Fruit fly (Drosophila melanogaster) whole organism, embryonic: ENCODE data around the gene CG5446.

Source experiments
- Abd-B ChIP-seq: fragments of 200-800 bp; sonication (Bioruptor generic); optimal IDR thresholded peaks from 2 replicates; lab custom pipeline; 2018; ENCODE audit warnings: missing biosample characterization, mild to moderate bottlenecking, missing genetic modification characterization, moderate library complexity
- B-H1 ChIP-seq: fragments of 200-800 bp; sonication (Bioruptor generic); IDR thresholded peaks from 3 replicates; pipeline ENCODE4 v1.3.6; 2022; ENCODE audit warnings: missing biosample characterization, missing genetic modification characterization
- Blimp-1 ChIP-seq: fragments of 200-800 bp; sonication (Bioruptor generic); optimal IDR thresholded peaks from 3 replicates; lab custom pipeline; 2018; ENCODE audit warnings: missing biosample characterization, missing genetic modification characterization, mild to moderate bottlenecking, moderate library complexity, missing genetic modification reagents
- BtbVII ChIP-seq: fragments of 200-800 bp; sonication (Bioruptor generic); optimal IDR thresholded peaks from 3 replicates; lab custom pipeline; 2017; ENCODE audit warnings: missing biosample characterization, mild to moderate bottlenecking, missing genetic modification characterization
- CG10979 ChIP-seq: fragments of 200-800 bp; sonication (Bioruptor generic); optimal IDR thresholded peaks from 2 replicates; lab custom pipeline; 2018; ENCODE audit warnings: missing biosample characterization, mild to moderate bottlenecking, missing genetic modification characterization, moderate library complexity
- CG11085 ChIP-seq: fragments of 200-800 bp; sonication (Bioruptor generic); IDR thresholded peaks from 2 replicates; pipeline ENCODE4 v1.3.6; 2022; ENCODE audit warnings: missing biosample characterization, missing genetic modification characterization
- CG14050 ChIP-seq: fragments of 200-800 bp; sonication (Bioruptor generic); IDR thresholded peaks from 3 replicates; pipeline ENCODE4 v1.3.6; 2022; ENCODE audit warnings: missing biosample characterization, missing genetic modification characterization
- CG17186 ChIP-seq: fragments of 200-800 bp; sonication (Bioruptor generic); optimal IDR thresholded peaks from 3 replicates; lab custom pipeline; 2017; ENCODE audit warnings: missing biosample characterization, missing genetic modification reagents, missing genetic modification characterization
- CG17361 ChIP-seq: fragments of 200-800 bp; sonication (Bioruptor generic); IDR thresholded peaks from 3 replicates; pipeline ENCODE4 v1.3.6; 2022; ENCODE audit warnings: missing biosample characterization, missing genetic modification characterization
- CG17829 ChIP-seq: fragments of 200-800 bp; optimal IDR thresholded peaks from 2 replicates; lab custom pipeline; 2019; ENCODE audit warnings: missing biosample characterization, mild to moderate bottlenecking, missing genetic modification characterization, moderate library complexity
- CG3065 ChIP-seq: fragments of 200-800 bp; sonication (Bioruptor generic); optimal IDR thresholded peaks from 2 replicates; lab custom pipeline; 2016; ENCODE audit warnings: missing biosample characterization, missing genetic modification characterization
- CG3163 ChIP-seq: fragments of 200-800 bp; sonication (Bioruptor generic); optimal IDR thresholded peaks from 3 replicates; lab custom pipeline; 2016; ENCODE audit warnings: missing biosample characterization, missing genetic modification characterization
- CG3281 ChIP-seq: fragments of 200-800 bp; sonication (Bioruptor generic); optimal IDR thresholded peaks from 3 replicates; lab custom pipeline; 2017; ENCODE audit warnings: missing biosample characterization, mild to moderate bottlenecking, missing genetic modification characterization
- CG33213 ChIP-seq: fragments of 200-800 bp; sonication (Bioruptor generic); optimal IDR thresholded peaks from 3 replicates; lab custom pipeline; 2016; ENCODE audit warnings: missing biosample characterization, missing genetic modification characterization
- CG3847 ChIP-seq: fragments of 200-800 bp; sonication (Bioruptor generic); IDR thresholded peaks from 2 replicates; pipeline ENCODE4 v1.3.6; 2022; ENCODE audit warnings: missing biosample characterization, missing genetic modification characterization
- CG7987 ChIP-seq: fragments of 200-800 bp; sonication (Bioruptor generic); optimal IDR thresholded peaks from 2 replicates; lab custom pipeline; 2018; ENCODE audit warnings: missing biosample characterization, mild to moderate bottlenecking, missing genetic modification characterization, moderate library complexity
- CG9215 ChIP-seq: fragments of 200-800 bp; sonication (Bioruptor generic); IDR thresholded peaks from 2 replicates; pipeline ENCODE4 v1.3.6; 2022; ENCODE audit warnings: missing biosample characterization, missing genetic modification characterization
- Dp ChIP-seq: fragments of 200-800 bp; sonication (Bioruptor generic); optimal IDR thresholded peaks from 2 replicates; lab custom pipeline; 2018; ENCODE audit warnings: missing biosample characterization, mild to moderate bottlenecking, missing genetic modification characterization, moderate library complexity
- Dref ChIP-seq: fragments of 200-800 bp; sonication (Bioruptor generic); IDR thresholded peaks from 2 replicates; pipeline ENCODE4 v1.3.6; 2022; ENCODE audit warnings: missing biosample characterization, missing genetic modification characterization
- H2.0 ChIP-seq: fragments of 200-800 bp; sonication (Bioruptor generic); IDR thresholded peaks from 2 replicates; pipeline ENCODE4 v1.3.6; 2022; ENCODE audit warnings: missing biosample characterization, missing genetic modification characterization
- Hr39 ChIP-seq: fragments of >200 bp; optimal IDR thresholded peaks from 2 replicates; lab custom pipeline; 2017
- Hr78 ChIP-seq, 2 experiments: fragments of 200-800 bp in 1 of 2; fragments of >200 bp in 1 of 2; sonication (Bioruptor generic) in 1 of 2; optimal IDR thresholded peaks; 2 replicates each; lab custom pipeline; 2017 to 2019; ENCODE audit warnings: missing biosample characterization in 2 of 2, missing genetic modification characterization in 2 of 2, mild to moderate bottlenecking in 1 of 2, moderate library complexity in 1 of 2
- Jarid2 ChIP-seq: fragments of 200-800 bp; sonication (Bioruptor generic); optimal IDR thresholded peaks from 3 replicates; lab custom pipeline; 2017; ENCODE audit warnings: mild to moderate bottlenecking, missing biosample characterization, missing genetic modification reagents, missing genetic modification characterization
- Lhr ChIP-seq: fragments of 200-800 bp; sonication (Bioruptor generic); optimal IDR thresholded peaks from 3 replicates; lab custom pipeline; 2017; ENCODE audit warnings: mild to moderate bottlenecking, missing biosample characterization, missing genetic modification reagents, missing genetic modification characterization
- Meics ChIP-seq: fragments of 200-800 bp; sonication (Bioruptor generic); optimal IDR thresholded peaks from 2 replicates; lab custom pipeline; 2017; ENCODE audit warnings: missing biosample characterization, mild to moderate bottlenecking, missing genetic modification characterization
- Nf-YA ChIP-seq: fragments of 200-800 bp; sonication (Bioruptor generic); IDR thresholded peaks from 2 replicates; pipeline ENCODE4 v1.3.6; 2022; ENCODE audit warnings: missing biosample characterization, missing genetic modification characterization
- Scr ChIP-seq: fragments of 200-800 bp; sonication (Bioruptor generic); IDR thresholded peaks from 2 replicates; pipeline ENCODE4 v1.3.6; 2022; ENCODE audit warnings: missing biosample characterization, missing genetic modification characterization; ENCODE audit not compliant: partially characterized antibody
- Sox100B ChIP-seq: fragments of 200-800 bp; sonication (Bioruptor generic); optimal IDR thresholded peaks from 3 replicates; lab custom pipeline; 2018; ENCODE audit warnings: missing biosample characterization, mild to moderate bottlenecking, missing genetic modification characterization
- Usf ChIP-seq: fragments of 200-800 bp; sonication (Bioruptor generic); optimal IDR thresholded peaks from 2 replicates; lab custom pipeline; 2017; ENCODE audit warnings: missing genotype, missing biosample characterization, missing genetic modification characterization
- ato ChIP-seq: fragments of 200-800 bp; sonication (Bioruptor generic); IDR thresholded peaks from 2 replicates; pipeline ENCODE4 v1.3.6; 2022; ENCODE audit warnings: missing biosample characterization, missing genetic modification characterization; ENCODE audit not compliant: partially characterized antibody
- cad ChIP-seq: fragments of >200 bp; optimal IDR thresholded peaks from 2 replicates; lab custom pipeline; 2017; ENCODE audit warnings: missing biosample characterization, missing genetic modification characterization
- chn ChIP-seq: fragments of 200-800 bp; sonication (Bioruptor generic); optimal IDR thresholded peaks from 2 replicates; lab custom pipeline; 2016; ENCODE audit warnings: missing biosample characterization, missing genetic modification characterization
- dimm ChIP-seq: fragments of 200-800 bp; sonication (Bioruptor generic); IDR thresholded peaks from 2 replicates; pipeline ENCODE4 v1.3.6; 2022; ENCODE audit warnings: missing biosample characterization, missing genetic modification characterization
- disco-r ChIP-seq: fragments of 200-800 bp; sonication (Bioruptor generic); optimal IDR thresholded peaks from 2 replicates; lab custom pipeline; 2016; ENCODE audit warnings: missing biosample characterization, missing genetic modification characterization
- fu2 ChIP-seq: fragments of 200-800 bp; sonication (Bioruptor generic); optimal IDR thresholded peaks from 2 replicates; lab custom pipeline; 2016; ENCODE audit warnings: missing biosample characterization, missing genetic modification characterization
- hb ChIP-seq: fragments of 200-800 bp; sonication (Bioruptor generic); IDR thresholded peaks from 3 replicates; pipeline ENCODE4 v1.3.6; 2022; ENCODE audit warnings: missing biosample characterization, missing genetic modification characterization; ENCODE audit not compliant: partially characterized antibody
- knrl ChIP-seq: fragments of 200-800 bp; sonication (Bioruptor generic); IDR thresholded peaks from 3 replicates; pipeline ENCODE4 v1.3.6; 2022; ENCODE audit warnings: missing biosample characterization, missing genetic modification characterization; ENCODE audit not compliant: partially characterized antibody
- lola ChIP-seq, 3 experiments: fragments of >200 bp in 2 of 3; fragments of 200-800 bp in 1 of 3; sonication (Bioruptor generic) in 1 of 3; optimal IDR thresholded peaks; 2 replicates each; lab custom pipeline; 2017 to 2019; ENCODE audit warnings: missing biosample characterization in 3 of 3, missing genetic modification characterization in 3 of 3, mild to moderate bottlenecking in 1 of 3, moderate library complexity in 1 of 3
- onecut ChIP-seq: fragments of 200-800 bp; sonication (Bioruptor generic); IDR thresholded peaks from 2 replicates; pipeline ENCODE4 v1.3.6; 2022; ENCODE audit warnings: missing biosample characterization, missing genetic modification characterization
- pan ChIP-seq, 4 experiments: fragments of >200 bp in 3 of 4; fragments of 200-800 bp in 1 of 4; sonication (Bioruptor generic) in 1 of 4; optimal IDR thresholded peaks in 3 of 4; IDR thresholded peaks in 1 of 4; 2 replicates each; pipeline versions ENCODE4 v1.3.6 to Lab custom; 2017 to 2022; ENCODE audit warnings: missing biosample characterization in 2 of 4, missing genetic modification characterization in 2 of 4, mixed read lengths in 1 of 4
- pfk ChIP-seq: fragments of 200-800 bp; sonication (Bioruptor generic); optimal IDR thresholded peaks from 2 replicates; lab custom pipeline; 2018; ENCODE audit warnings: missing biosample characterization, mild to moderate bottlenecking, missing genetic modification characterization, moderate library complexity
- pita ChIP-seq: fragments of 200-800 bp; sonication (Bioruptor generic); optimal IDR thresholded peaks from 2 replicates; lab custom pipeline; 2017; ENCODE audit warnings: missing biosample characterization, mild to moderate bottlenecking, missing genetic modification characterization
- ro ChIP-seq: fragments of 200-800 bp; sonication (Bioruptor generic); IDR thresholded peaks from 2 replicates; pipeline ENCODE4 v1.3.6; 2022; ENCODE audit warnings: missing biosample characterization, missing genetic modification characterization
- schlank ChIP-seq: fragments of 200-800 bp; sonication (Bioruptor generic); optimal IDR thresholded peaks from 2 replicates; lab custom pipeline; 2018; ENCODE audit warnings: missing biosample characterization, mild to moderate bottlenecking, missing genetic modification characterization
- so ChIP-seq: fragments of 200-800 bp; sonication (Bioruptor generic); IDR thresholded peaks from 3 replicates; pipeline ENCODE4 v1.3.6; 2022; ENCODE audit warnings: missing biosample characterization, missing genetic modification characterization
- trem ChIP-seq: fragments of 200-800 bp; optimal IDR thresholded peaks from 3 replicates; lab custom pipeline; 2019; ENCODE audit warnings: missing biosample characterization, mild to moderate bottlenecking, missing genetic modification characterization, moderate library complexity
- twi ChIP-seq: fragments of 200-800 bp; optimal IDR thresholded peaks from 2 replicates; lab custom pipeline; 2019; ENCODE audit warnings: missing biosample characterization, mild to moderate bottlenecking, missing genetic modification characterization, moderate library complexity

Gene CG5446

DNA sequence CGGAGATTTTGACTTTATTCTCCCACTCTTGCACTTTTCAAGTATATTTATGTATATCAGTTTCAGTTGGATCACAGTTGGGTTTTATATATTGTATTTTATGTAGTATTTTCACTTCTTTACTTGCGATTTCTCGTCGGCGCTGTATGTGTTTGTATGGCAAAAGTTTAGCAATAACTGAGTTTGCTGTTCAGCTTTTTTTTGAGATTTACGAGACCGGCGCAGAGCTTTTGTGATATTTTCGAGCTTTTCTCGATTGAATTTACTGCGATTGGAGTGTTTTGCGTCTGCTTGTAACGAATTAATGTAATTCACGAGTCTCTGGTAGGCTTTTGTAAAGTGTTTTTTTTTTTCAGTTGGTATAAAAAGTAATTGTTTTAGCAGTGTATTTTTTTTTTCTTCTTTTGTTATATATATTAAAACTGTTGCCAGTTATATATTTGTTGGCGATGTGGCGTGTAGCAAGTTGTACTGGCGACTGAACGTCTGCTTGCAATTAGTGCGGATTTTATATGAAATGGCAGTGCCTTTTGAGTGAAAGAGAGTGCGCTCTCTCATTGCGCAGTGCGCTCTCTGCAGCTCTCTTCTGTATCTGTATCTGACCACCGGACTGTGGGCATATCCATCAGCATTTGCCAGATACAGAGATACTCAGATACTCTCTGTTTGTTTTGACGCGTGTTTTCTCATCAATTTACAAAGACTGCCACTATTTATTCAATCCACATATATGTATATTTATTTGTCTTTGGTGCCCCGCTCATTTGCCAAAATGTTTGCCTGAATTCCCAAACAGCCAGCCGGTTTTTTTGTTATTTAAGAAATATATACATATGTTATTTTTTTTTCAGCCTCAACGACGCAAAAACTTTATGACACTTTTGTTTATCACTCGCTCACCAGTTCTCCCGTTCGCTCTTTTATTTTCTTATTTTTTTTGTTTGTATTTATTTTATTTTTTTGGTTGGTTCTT is 33.5 kb upstream of the CG5446 start (continued):
- TF ChIP-seq Hr78 (GFP tag; optimal IDR thresholded peaks at IDR 0.05; lab: Kevin White, UChicago) (no peak), CG7987 (GFP tag; lab: Kevin White, UChicago) (peak; percentile 67), Dp (GFP tag; lab: Kevin White, UChicago) (no peak), CG9215 (no peak), Usf (GFP tag; lab: Kevin White, UChicago) (no peak), dimm (no peak), CG3847 (GFP tag; lab: Robert Waterston, UW) (0 out of 2 replicates have a peak, but pooled peaks have one; percentile 15), ro (GFP tag; lab: Robert Waterston, UW) (no peak), Sox100B (GFP tag; lab: Kevin White, UChicago) (peak; percentile 57), Dref (no peak), hb (GFP tag; lab: Robert Waterston, UW) (no peak), CG17829 (tag; lab: Kevin White, UChicago) (peak; percentile 41), CG11085 (no peak), knrl (GFP tag; lab: Robert Waterston, UW) (no peak), Abd-B (GFP tag; lab: Kevin White, UChicago) (no peak), B-H1 (GFP tag; lab: Robert Waterston, UW) (no peak; the same call in 2 of the 3 replicates), lola (GFP tag; optimal IDR thresholded peaks at IDR 0.05; lab: Kevin White, UChicago) (peak in 1 of 3 experiments; percentile 19), CG33213 (no peak), Jarid2 (GFP tag; lab: Kevin White, UChicago) (peak; percentile 88), pfk (GFP tag; lab: Kevin White, UChicago) (peak; percentile 73), twi (peak; percentile 72), BtbVII (GFP tag; lab: Kevin White, UChicago) (peak; percentile 88), CG3065 (GFP tag; lab: Kevin White, UChicago) (peak; percentile 12), fu2 (GFP tag; lab: Kevin White, UChicago) (no peak), ato (peak; percentile 39; the same call in 1 of the 2 replicates), Blimp-1 (GFP tag; lab: Kevin White, UChicago) (peak; percentile 25), pita (GFP tag; lab: Kevin White, UChicago) (no peak), so (GFP tag; lab: Robert Waterston, UW) (peak; percentile 82; the same call in 2 of the 3 replicates), CG14050 (GFP tag; lab: Robert Waterston, UW) (peak; percentile 32; the same call in 2 of the 3 replicates), H2.0 (GFP tag; lab: Robert Waterston, UW) (no peak), Hr39 (lab: Kevin White, UChicago) (no peak), trem (peak; percentile 9), CG3281 (GFP tag; lab: Kevin White, UChicago) (peak; percentile 86), Scr (GFP tag; lab: Robert Waterston, UW) (peak; percentile 27; the same call in 1 of the 2 replicates), onecut (GFP tag; lab: Robert Waterston, UW) (peak; percentile 55), Lhr (GFP tag; lab: Kevin White, UChicago) (no peak), chn (GFP tag; lab: Kevin White, UChicago) (peak; percentile 7), pan (optimal IDR thresholded peaks at IDR 0.05; lab: Kevin White, UChicago) (no peak), pan (GFP tag; optimal IDR thresholded peaks at IDR 0.05 in 1 of 2, IDR thresholded peaks at IDR 0.05 in 1 of 2) (peak in 1 of 2 experiments; percentile 49), schlank (tag; lab: Kevin White, UChicago) (peak; percentile 83), CG17186 (GFP tag; lab: Kevin White, UChicago) (no peak), Meics (peak; percentile 83), CG10979 (tag; lab: Kevin White, UChicago) (no peak), Nf-YA (GFP tag; lab: Robert Waterston, UW) (no peak), disco-r (GFP tag; lab: Kevin White, UChicago) (peak; percentile 44), cad (GFP tag; lab: Kevin White, UChicago) (no peak), CG3163 (GFP tag; lab: Kevin White, UChicago) (peak; percentile 75), CG17361 (peak; percentile 47; the same call in 1 of the 3 replicates)
